Worm (Caenorhabditis elegans): Measurements from ENCODE around the gene T04A6.1.

DNA sequence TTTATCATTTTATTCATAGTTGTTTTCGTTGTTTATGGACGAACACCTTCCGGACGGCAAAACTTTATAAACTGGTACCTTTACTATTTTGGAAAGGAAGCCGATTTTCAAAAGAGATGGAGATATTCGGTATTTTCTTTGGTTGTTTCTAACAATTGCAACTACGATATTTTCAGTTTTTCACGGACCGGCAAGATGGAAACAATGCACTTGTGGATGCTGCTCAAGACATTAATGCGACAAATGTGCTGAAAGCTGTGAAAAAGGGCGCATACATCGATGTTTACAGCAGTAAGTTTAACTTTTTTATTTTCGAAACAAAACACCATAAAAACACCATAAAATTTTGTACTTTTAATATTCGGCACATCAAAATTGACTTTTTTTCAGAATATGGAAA is 49.6 kb downstream of the T04A6.1 start:
- no peak for TF ChIP-seq elt-3 (tag; optimal IDR thresholded peaks at IDR 0.05)
- no peak for TF ChIP-seq zag-1 (tag; optimal IDR thresholded peaks at IDR 0.05)
- no peak for TF ChIP-seq ceh-82 (tag; optimal IDR thresholded peaks at IDR 0.05)
- TF ChIP-seq snpc-4 (tag; optimal IDR thresholded peaks at IDR 0.05) = no peak
- no peak for TF ChIP-seq nhr-25 (tag; optimal IDR thresholded peaks at IDR 0.05)
- TF ChIP-seq gmeb-1 (tag; optimal IDR thresholded peaks at IDR 0.05) = no peak
- no peak for TF ChIP-seq sma-9 (GFP tag; optimal IDR thresholded peaks at IDR 0.05)
- TF ChIP-seq sma-9 (tag; optimal IDR thresholded peaks at IDR 0.05) = no peak
